Fruit fly (Drosophila melanogaster): Measurements from ENCODE around the gene ems.

The ems gene

dm6 chr3R:13884929-13885328 is 16.7 kb upstream of the ems start (continued):
- TF ChIP-seq fd96Cb (tag; optimal IDR thresholded peaks at IDR 0.05) (peak; percentile 42), repo (GFP tag; optimal IDR thresholded peaks at IDR 0.05) (no peak), jing (GFP tag; optimal IDR thresholded peaks at IDR 0.05) (peak; percentile 5), sd (tag; optimal IDR thresholded peaks at IDR 0.05) (no peak), Mes4 (GFP tag; optimal IDR thresholded peaks at IDR 0.05) (no peak), gro (GFP tag; optimal IDR thresholded peaks at IDR 0.05) (no peak), dmrt11E (tag; optimal IDR thresholded peaks at IDR 0.05) (peak; percentile 66), sqz (GFP tag; optimal IDR thresholded peaks at IDR 0.05) (no peak), maf-S (GFP tag; optimal IDR thresholded peaks at IDR 0.05) (no peak), CG1602 (GFP tag; optimal IDR thresholded peaks at IDR 0.05) (no peak), NC2β (GFP tag; optimal IDR thresholded peaks at IDR 0.05) (peak; percentile 12), CG8388 (GFP tag; optimal IDR thresholded peaks at IDR 0.05) (peak; percentile 13), crc (GFP tag; optimal IDR thresholded peaks at IDR 0.05) (no peak), CTCF (GFP tag; optimal IDR thresholded peaks at IDR 0.05) (no peak), CG34422 (GFP tag; IDR thresholded peaks at IDR 0.05) (0 out of 3 replicates have a peak, but pooled peaks have one; percentile 21), CG30431 (GFP tag; optimal IDR thresholded peaks at IDR 0.05) (peak; percentile 32), CG30020 (tag; optimal IDR thresholded peaks at IDR 0.05) (no peak), CG11456 (GFP tag; IDR thresholded peaks at IDR 0.05) (no peak), CG10979 (tag; optimal IDR thresholded peaks at IDR 0.05) (peak; percentile 67), HLH54F (GFP tag; optimal IDR thresholded peaks at IDR 0.05) (no peak), CG11504 (tag; optimal IDR thresholded peaks at IDR 0.05) (peak; percentile 34), CG31441 (GFP tag; IDR thresholded peaks at IDR 0.05) (0 out of 2 replicates have a peak, but pooled peaks have one; percentile 30), Chrac-16 (GFP tag; optimal IDR thresholded peaks at IDR 0.05) (peak; percentile 27), lmd (GFP tag; IDR thresholded peaks at IDR 0.05) (0 out of 2 replicates have a peak, but pooled peaks have one; percentile 7), CG11085 (GFP tag; IDR thresholded peaks at IDR 0.05) (no peak), tin (GFP tag; optimal IDR thresholded peaks at IDR 0.05) (peak; percentile 53), Neu2 (GFP tag; optimal IDR thresholded peaks at IDR 0.05; ENCODE audit: borderline replicate concordance) (no peak), dpn (GFP tag; optimal IDR thresholded peaks at IDR 0.05) (peak in 1 of 2 experiments; percentile 32), phol (tag; optimal IDR thresholded peaks at IDR 0.05) (peak; percentile 47), CG12744 (GFP tag; optimal IDR thresholded peaks at IDR 0.05) (no peak), ssp (GFP tag; IDR thresholded peaks at IDR 0.05) (0 out of 2 replicates have a peak, but pooled peaks have one; percentile 15), Ssrp (tag; optimal IDR thresholded peaks at IDR 0.05) (peak; percentile 14), grau (tag; optimal IDR thresholded peaks at IDR 0.05) (peak; percentile 17), tgo (GFP tag; IDR thresholded peaks at IDR 0.05) (0 out of 3 replicates have a peak, but pooled peaks have one; percentile 19), Blimp-1 (GFP tag; optimal IDR thresholded peaks at IDR 0.05) (peak; percentile 46), CG3407 (GFP tag; optimal IDR thresholded peaks at IDR 0.05) (peak; percentile 17), kni (GFP tag; optimal IDR thresholded peaks at IDR 0.05) (no peak), CG13624 (GFP tag; optimal IDR thresholded peaks at IDR 0.05) (no peak), Xrp1 (GFP tag; IDR thresholded peaks at IDR 0.05) (peak; percentile 72), CG2202 (tag; optimal IDR thresholded peaks at IDR 0.05) (peak; percentile 14), vnd (GFP tag; IDR thresholded peaks at IDR 0.05; ENCODE audit: partially characterized antibody) (no peak), CG34224 (GFP tag; IDR thresholded peaks at IDR 0.05; ENCODE audit: partially characterized antibody) (no peak), al (GFP tag; IDR thresholded peaks at IDR 0.05) (no peak), C15 (GFP tag; IDR thresholded peaks at IDR 0.05) (no peak), CG5180 (GFP tag; optimal IDR thresholded peaks at IDR 0.05) (no peak), CG12659 (GFP tag; optimal IDR thresholded peaks at IDR 0.05) (no peak), CG43689 (GFP tag; IDR thresholded peaks at IDR 0.05) (no peak), CG7357 (GFP tag; IDR thresholded peaks at IDR 0.05) (no peak), CG2129 (GFP tag; IDR thresholded peaks at IDR 0.05; ENCODE audit: partially characterized antibody) (no peak), Kr (GFP tag; optimal IDR thresholded peaks at IDR 0.05) (no peak), Gsc (GFP tag; IDR thresholded peaks at IDR 0.05) (no peak), fd64A (GFP tag; optimal IDR thresholded peaks at IDR 0.05) (no peak)

Measured in whole organism, embryonic.